Fruit fly (Drosophila melanogaster) whole organism, wandering third instar larva: ENCODE measurements around the gene Acp29AB.

ENCODE experiments used
- Abd-B ChIP-seq: fragments of >200 bp; optimal IDR thresholded peaks from 2 replicates; lab custom pipeline; 2017; ENCODE audit warnings: missing biosample characterization, missing genetic modification characterization
- Hr78 ChIP-seq: fragments of >200 bp; optimal IDR thresholded peaks from 2 replicates; lab custom pipeline; 2017; ENCODE audit warnings: missing biosample characterization, missing genetic modification characterization
- OdsH ChIP-seq: fragments of 200-800 bp; sonication (Bioruptor generic); optimal IDR thresholded peaks from 2 replicates; lab custom pipeline; 2016; ENCODE audit warnings: missing biosample characterization, mild to moderate bottlenecking, missing genetic modification characterization
- Vsx2 ChIP-seq: fragments of 200-300, 225-300 bp; sonication (Bioruptor generic); optimal IDR thresholded peaks from 2 replicates; lab custom pipeline; 2018; ENCODE audit warnings: missing biosample characterization, missing genetic modification characterization; ENCODE audit not compliant: partially characterized antibody
- br ChIP-seq: fragments of 200-800 bp; sonication (Bioruptor generic); optimal IDR thresholded peaks from 2 replicates; lab custom pipeline; 2016; ENCODE audit warnings: missing biosample characterization, missing genetic modification characterization
- fru ChIP-seq: fragments of 200-800 bp; sonication (Bioruptor generic); optimal IDR thresholded peaks from 3 replicates; lab custom pipeline; 2016; ENCODE audit warnings: missing biosample characterization, mild to moderate bottlenecking, missing genetic modification characterization
- lola ChIP-seq: fragments of >200 bp; optimal IDR thresholded peaks from 2 replicates; lab custom pipeline; 2017; ENCODE audit warnings: missing biosample characterization, missing genetic modification characterization
- pan ChIP-seq: fragments of >200 bp; optimal IDR thresholded peaks from 2 replicates; lab custom pipeline; 2017
- psq ChIP-seq: fragments of 200-800 bp; sonication (Bioruptor generic); optimal IDR thresholded peaks from 3 replicates; lab custom pipeline; 2017; ENCODE audit warnings: missing biosample characterization, mild to moderate bottlenecking, missing genetic modification characterization, moderate library complexity
- rgr ChIP-seq: fragments of 200-800 bp; sonication (Bioruptor generic); optimal IDR thresholded peaks from 3 replicates; lab custom pipeline; 2016; ENCODE audit warnings: missing biosample characterization, mild to moderate bottlenecking, missing genetic modification characterization
- usp ChIP-seq: fragments of >200 bp; optimal IDR thresholded peaks from 2 replicates; lab custom pipeline; 2017; ENCODE audit warnings: missing biosample characterization, missing genetic modification characterization

DNA sequence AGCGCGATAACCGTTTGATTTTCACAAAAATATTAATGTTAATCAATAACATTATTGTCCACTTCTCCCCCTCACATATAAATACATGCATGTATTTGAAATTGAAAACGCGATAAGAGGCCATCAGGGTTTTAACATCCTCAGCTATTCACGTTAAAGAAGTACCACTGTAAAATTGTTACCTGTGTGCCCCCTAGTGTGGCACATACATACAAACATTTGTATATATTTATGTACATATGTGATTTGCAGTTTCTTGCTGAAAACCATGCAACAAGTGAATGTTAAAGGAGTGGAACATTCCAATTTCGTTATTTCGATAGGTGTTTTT lies 30.1 kb downstream of the Acp29AB start:
- no peak for TF ChIP-seq rgr (GFP tag; lab: Kevin White, UChicago)
- no peak for TF ChIP-seq usp (GFP tag; lab: Kevin White, UChicago)
- no peak for TF ChIP-seq OdsH (GFP tag; lab: Kevin White, UChicago)
- TF ChIP-seq Hr78 (GFP tag; lab: Kevin White, UChicago) = no peak
- no peak for TF ChIP-seq Abd-B
- TF ChIP-seq psq = no peak
- no peak for TF ChIP-seq lola
- TF ChIP-seq fru = no peak
- TF ChIP-seq pan (lab: Kevin White, UChicago) = no peak
- no peak for TF ChIP-seq br (GFP tag; lab: Kevin White, UChicago)
- TF ChIP-seq Vsx2 (GFP tag; lab: Kevin White, UChicago) = no peak
